Worm (Caenorhabditis elegans) whole organism, young adult: ENCODE results near the gene grd-3.

Experiments
- F57C9.4 ChIP-seq: sonication (generic microtip); optimal IDR thresholded peaks from 2 replicates; lab custom pipeline; 2017; ENCODE audit warnings: mild to moderate bottlenecking, missing genetic modification characterization, missing compliant biosample characterization
- ZK185.1 ChIP-seq: sonication (generic microtip); optimal IDR thresholded peaks from 2 replicates; lab custom pipeline; 2016; ENCODE audit warnings: mild to moderate bottlenecking, missing genetic modification characterization, missing compliant biosample characterization; ENCODE audit not compliant: poor library complexity, severe bottlenecking
- ama-1 ChIP-seq, 3 experiments: fragments of 150-350 bp in 1 of 3; sonication (generic microtip) in 2 of 3; optimal IDR thresholded peaks; 2 replicates each; lab custom pipeline; 2014 to 2018; ENCODE audit warnings: missing biosample characterization in 2 of 3, missing genetic modification characterization in 2 of 3, missing genetic modification reagents in 2 of 3
- aptf-2 ChIP-seq: fragments of 200-800 bp; sonication (Bioruptor generic); conservative IDR thresholded peaks from 2 replicates; pipeline ENCODE4 v1.3.6; 2022; ENCODE audit warnings: missing genetic modification reagents, missing genetic modification characterization, missing compliant biosample characterization
- egl-18 ChIP-seq: fragments of 200-800 bp; sonication (Bioruptor generic); IDR thresholded peaks from 2 replicates; pipeline ENCODE4 v1.3.6; 2022; ENCODE audit warnings: missing genetic modification reagents, missing genetic modification characterization, missing compliant biosample characterization
- ets-4 ChIP-seq: fragments of 200-800 bp; sonication (Bioruptor generic); optimal IDR thresholded peaks from 2 replicates; lab custom pipeline; 2018; ENCODE audit warnings: mild to moderate bottlenecking, missing genetic modification characterization, missing compliant biosample characterization
- hrde-1 ChIP-seq: sonication (generic microtip); optimal IDR thresholded peaks from 2 replicates; lab custom pipeline; 2016; ENCODE audit warnings: missing genetic modification characterization, mild to moderate bottlenecking, missing compliant biosample characterization, moderate library complexity, missing genotype, missing genetic modification reagents, borderline replicate concordance
- madf-6 ChIP-seq: fragments of 200-800 bp; sonication (Bioruptor generic); IDR thresholded peaks from 2 replicates; pipeline ENCODE4 v1.3.6; 2022; ENCODE audit warnings: missing genetic modification reagents, missing genetic modification characterization, missing compliant biosample characterization
- mes-4 ChIP-seq: sonication (generic microtip); optimal IDR thresholded peaks from 2 replicates; lab custom pipeline; 2016; ENCODE audit warnings: missing genotype, missing genetic modification characterization, missing compliant biosample characterization
- pha-4 ChIP-seq: fragments of 150-350 bp; sonication (generic microtip); optimal IDR thresholded peaks from 2 replicates; lab custom pipeline; 2014; ENCODE audit warnings: missing biosample characterization, missing genetic modification reagents, missing genetic modification characterization
- snpc-4 ChIP-seq, 5 experiments: fragments of 150-350 bp in 1 of 5; sonication (generic microtip) in 4 of 5; optimal IDR thresholded peaks; 2 replicates each; lab custom pipeline; 2014 to 2018; ENCODE audit warnings: missing genetic modification characterization in 5 of 5, missing biosample characterization in 3 of 5, antibody characterized with exemption in 2 of 5, mild to moderate bottlenecking in 2 of 5, missing compliant biosample characterization in 2 of 5, missing genotype in 2 of 5, moderate library complexity in 2 of 5, missing genetic modification reagents in 1 of 5
- unc-62 ChIP-seq: fragments of 150-350 bp; optimal IDR thresholded peaks from 2 replicates; lab custom pipeline; 2014; ENCODE audit warnings: missing biosample characterization, missing genetic modification reagents, missing genetic modification characterization

ce11 chrIV:3481760-3482159, 42.3 kb downstream of the grd-3 start, which contains the start of gene srz-37:
- TF ChIP-seq madf-6 (GFP tag; lab: Robert Waterston, UW), result no peak
- no peak for TF ChIP-seq mes-4 (tag; lab: Kevin White, UChicago)
- TF ChIP-seq unc-62 (GFP tag; lab: Kevin White, UChicago), result no peak
- no peak for TF ChIP-seq F57C9.4
- TF ChIP-seq egl-18 (GFP tag; lab: Robert Waterston, UW), result no peak
- TF ChIP-seq aptf-2 (GFP tag; lab: Robert Waterston, UW), result no peak
- TF ChIP-seq pha-4 (tag; lab: Kevin White, UChicago), result no peak
- TF ChIP-seq snpc-4 (GFP tag; optimal IDR thresholded peaks at IDR 0.05; lab: Kevin White, UChicago), result no peak
- TF ChIP-seq snpc-4 (tag; optimal IDR thresholded peaks at IDR 0.05; lab: Kevin White, UChicago), result no peak
- TF ChIP-seq ama-1 (optimal IDR thresholded peaks at IDR 0.05; lab: Kevin White, UChicago), result no peak
- TF ChIP-seq ama-1 (GFP tag; optimal IDR thresholded peaks at IDR 0.05; lab: Kevin White, UChicago), result no peak
- TF ChIP-seq hrde-1 (tag; lab: Kevin White, UChicago), result no peak
- no peak for TF ChIP-seq ZK185.1 (tag; lab: Kevin White, UChicago)
- TF ChIP-seq ets-4 (GFP tag; lab: Kevin White, UChicago), result no peak
